Fruit fly (Drosophila melanogaster): Measurements from ENCODE around the gene Mitofilin.

The Mitofilin gene

dm6 chr3R:22026922-22027742 is 4.0 kb upstream of the Mitofilin start, which contains the start of the genes Cchl and ND-42:
Gene Cchl, minus strand, starts transcription at chr3R:22027480.
Gene ND-42, plus strand, starts transcription at chr3R:22027709.
- TF ChIP-seq chm (GFP tag; IDR thresholded peaks at IDR 0.05): peak; percentile 32; the same call in 1 of the 2 replicates
- TF ChIP-seq Ets97D (GFP tag; optimal IDR thresholded peaks at IDR 0.05): peak; percentile 68
- TF ChIP-seq CG1603 (tag; optimal IDR thresholded peaks at IDR 0.05): peak; percentile 70
- TF ChIP-seq CG9817 (tag; optimal IDR thresholded peaks at IDR 0.05): peak; percentile 82
- TF ChIP-seq NfI (GFP tag; optimal IDR thresholded peaks at IDR 0.05): peak; percentile 79
- TF ChIP-seq exex (tag; optimal IDR thresholded peaks at IDR 0.05): peak; percentile 51
- peak in 1 of 2 experiments; percentile 56 for TF ChIP-seq insv (GFP tag; optimal IDR thresholded peaks at IDR 0.05)
- TF ChIP-seq CG31388 (GFP tag; optimal IDR thresholded peaks at IDR 0.05): peak; percentile 61
- TF ChIP-seq CG1602 (GFP tag; optimal IDR thresholded peaks at IDR 0.05): peak; percentile 84
- TF ChIP-seq gcm2 (GFP tag; optimal IDR thresholded peaks at IDR 0.05): peak; percentile 26
- TF ChIP-seq sim (GFP tag; IDR thresholded peaks at IDR 0.05): no peak
- peak; percentile 28; the same call in 1 of the 2 replicates for TF ChIP-seq stc (GFP tag; IDR thresholded peaks at IDR 0.05)
- peak; percentile 11; the same call in 1 of the 2 replicates for TF ChIP-seq CG10959 (GFP tag; IDR thresholded peaks at IDR 0.05)
- peak; percentile 76 for TF ChIP-seq Xrp1 (GFP tag; IDR thresholded peaks at IDR 0.05)
- TF ChIP-seq lab (GFP tag; optimal IDR thresholded peaks at IDR 0.05): no peak
- peak; percentile 33 for TF ChIP-seq tx (GFP tag; optimal IDR thresholded peaks at IDR 0.05)
- TF ChIP-seq CG1529 (GFP tag; optimal IDR thresholded peaks at IDR 0.05): peak; percentile 67
- no peak for TF ChIP-seq gfzf (GFP tag; optimal IDR thresholded peaks at IDR 0.05)
- TF ChIP-seq CG15269 (tag; optimal IDR thresholded peaks at IDR 0.05): peak; percentile 83
- TF ChIP-seq bcd (GFP tag; optimal IDR thresholded peaks at IDR 0.05): peak; percentile 83
- TF ChIP-seq Dfd (GFP tag; optimal IDR thresholded peaks at IDR 0.05): no peak
- peak; percentile 97 for TF ChIP-seq CG10267 (tag; optimal IDR thresholded peaks at IDR 0.05)
- no peak for TF ChIP-seq nerfin-2 (GFP tag; IDR thresholded peaks at IDR 0.05; ENCODE audit: partially characterized antibody)
- peak; percentile 37; the same call in 2 of the 3 replicates for TF ChIP-seq B-H1 (GFP tag; IDR thresholded peaks at IDR 0.05)
- TF ChIP-seq rib (GFP tag; IDR thresholded peaks at IDR 0.05): peak; percentile 42; the same call in 1 of the 2 replicates
- TF ChIP-seq ara (GFP tag; IDR thresholded peaks at IDR 0.05): no peak; the same call in none of the 2 replicates
- TF ChIP-seq NC2α (GFP tag; optimal IDR thresholded peaks at IDR 0.05): peak; percentile 68
- TF ChIP-seq Pdp1 (GFP tag; optimal IDR thresholded peaks at IDR 0.05): peak; percentile 77 to 95
- peak; percentile 79 for TF ChIP-seq zen (tag; optimal IDR thresholded peaks at IDR 0.05)
- TF ChIP-seq crp (GFP tag; optimal IDR thresholded peaks at IDR 0.05): peak; percentile 9 to 82
- peak; percentile 59 for TF ChIP-seq kay (GFP tag; optimal IDR thresholded peaks at IDR 0.05)
- TF ChIP-seq fd102C (GFP tag; optimal IDR thresholded peaks at IDR 0.05): no peak
- TF ChIP-seq Poxn (GFP tag; IDR thresholded peaks at IDR 0.05): 0 out of 2 replicates have a peak, but pooled peaks have one; percentile 3
- peak; percentile 37 for TF ChIP-seq CG9797 (GFP tag; optimal IDR thresholded peaks at IDR 0.05)
- TF ChIP-seq CG7271 (tag; optimal IDR thresholded peaks at IDR 0.05): peak; percentile 37
- TF ChIP-seq Dll (GFP tag; IDR thresholded peaks at IDR 0.05; ENCODE audit: partially characterized antibody): peak; percentile 81
- no peak for TF ChIP-seq CG9876 (GFP tag; optimal IDR thresholded peaks at IDR 0.05)
- TF ChIP-seq CG17568 (GFP tag; optimal IDR thresholded peaks at IDR 0.05): no peak
- TF ChIP-seq C15 (GFP tag; IDR thresholded peaks at IDR 0.05): 0 out of 3 replicates have a peak, but pooled peaks have one; percentile 43
- TF ChIP-seq btn (GFP tag; optimal IDR thresholded peaks at IDR 0.05): no peak
- TF ChIP-seq aop (GFP tag; IDR thresholded peaks at IDR 0.05): no peak; the same call in 1 of the 2 replicates
- no peak for TF ChIP-seq CG4707 (GFP tag; optimal IDR thresholded peaks at IDR 0.05)
- TF ChIP-seq CG17186 (GFP tag; optimal IDR thresholded peaks at IDR 0.05): no peak
- TF ChIP-seq sd (tag; optimal IDR thresholded peaks at IDR 0.05): no peak
- TF ChIP-seq schlank (tag; optimal IDR thresholded peaks at IDR 0.05): peak; percentile 35
- peak; percentile 80 for TF ChIP-seq BEAF-32 (GFP tag; optimal IDR thresholded peaks at IDR 0.05)
- no peak for TF ChIP-seq usp (GFP tag; optimal IDR thresholded peaks at IDR 0.05)
- TF ChIP-seq pros (GFP tag; optimal IDR thresholded peaks at IDR 0.05): no peak

Measured in whole organism, embryonic.